Worm (Caenorhabditis elegans): Measurements from ENCODE around the gene phb-2.
A peak's percentile ranks its signal among the peaks of the same experiment; 100 is the strongest.

phb-2 gene

ce11 chrII:6267983-6268382 is 16.8 kb downstream of the phb-2 start, which contains the start of gene F13H8.8:
TSS of gene F13H8.8 (minus strand) at chrII:6268083.
- no peak for TF ChIP-seq ceh-28 (tag; optimal IDR thresholded peaks at IDR 0.05)
- TF ChIP-seq fkh-10 (GFP tag; optimal IDR thresholded peaks at IDR 0.05), result no peak
- no peak for TF ChIP-seq elt-1 (tag; optimal IDR thresholded peaks at IDR 0.05)
- no peak for TF ChIP-seq daf-12 (tag; optimal IDR thresholded peaks at IDR 0.05)
- TF ChIP-seq ztf-11 (tag; optimal IDR thresholded peaks at IDR 0.05), result no peak
- no peak for TF ChIP-seq nhr-12 (tag; optimal IDR thresholded peaks at IDR 0.05)
- no peak for TF ChIP-seq egl-5 (tag; optimal IDR thresholded peaks at IDR 0.05)
- no peak for TF ChIP-seq elt-3 (tag; optimal IDR thresholded peaks at IDR 0.05)
- no peak for TF ChIP-seq nhr-28 (tag; optimal IDR thresholded peaks at IDR 0.05)
- TF ChIP-seq skn-1 (tag; optimal IDR thresholded peaks at IDR 0.05), result no peak

ce11 chrII:6269805-6270414 is 18.7 kb downstream of the phb-2 start, which contains the start of gene F13H8.2:
TSS of gene F13H8.2 (plus strand) at chrII:6270364.
- TF ChIP-seq ama-1 (optimal IDR thresholded peaks at IDR 0.05) (no peak), egl-27 (tag; optimal IDR thresholded peaks at IDR 0.05) (no peak), nhr-43 (tag; optimal IDR thresholded peaks at IDR 0.05; ENCODE audit: poor library complexity, severe bottlenecking) (peak; percentile 71), R02D3.7 (tag; optimal IDR thresholded peaks at IDR 0.05) (peak; percentile 55), pqm-1 (tag; optimal IDR thresholded peaks at IDR 0.05) (no peak), fos-1 (tag; optimal IDR thresholded peaks at IDR 0.05) (no peak), ZK546.5 (tag; optimal IDR thresholded peaks at IDR 0.05) (no peak), nhr-25 (tag; optimal IDR thresholded peaks at IDR 0.05) (peak; percentile 63), fkh-10 (GFP tag; optimal IDR thresholded peaks at IDR 0.05) (no peak), elt-2 (tag; optimal IDR thresholded peaks at IDR 0.05) (peak; percentile 51), lin-39 (tag; optimal IDR thresholded peaks at IDR 0.05) (peak; percentile 39), fkh-2 (tag; optimal IDR thresholded peaks at IDR 0.05) (no peak), lsy-12 (tag; optimal IDR thresholded peaks at IDR 0.05) (peak; percentile 54), nhr-77 (tag; optimal IDR thresholded peaks at IDR 0.05) (no peak), aly-2 (tag; optimal IDR thresholded peaks at IDR 0.05) (no peak), elt-3 (tag; optimal IDR thresholded peaks at IDR 0.05) (no peak), ceh-9 (tag; optimal IDR thresholded peaks at IDR 0.05) (no peak), unc-39 (tag; optimal IDR thresholded peaks at IDR 0.05) (no peak), nhr-76 (tag; optimal IDR thresholded peaks at IDR 0.05) (no peak), lin-15B (tag; optimal IDR thresholded peaks at IDR 0.05) (peak; percentile 72), ztf-11 (tag; optimal IDR thresholded peaks at IDR 0.05) (no peak), nhr-237 (tag; optimal IDR thresholded peaks at IDR 0.05) (no peak), eor-1 (tag; optimal IDR thresholded peaks at IDR 0.05) (no peak), nhr-23 (tag; optimal IDR thresholded peaks at IDR 0.05) (peak; percentile 80), nhr-28 (tag; optimal IDR thresholded peaks at IDR 0.05) (no peak), zag-1 (tag; optimal IDR thresholded peaks at IDR 0.05) (no peak), jun-1 (tag; optimal IDR thresholded peaks at IDR 0.05) (peak; percentile 40), sea-2 (GFP tag; optimal IDR thresholded peaks at IDR 0.05) (no peak), nhr-67 (tag; optimal IDR thresholded peaks at IDR 0.05) (no peak), ztf-4 (tag; optimal IDR thresholded peaks at IDR 0.05) (no peak), snpc-4 (tag; optimal IDR thresholded peaks at IDR 0.05) (peak; percentile 29), elt-1 (tag; optimal IDR thresholded peaks at IDR 0.05) (no peak), nhr-12 (tag; optimal IDR thresholded peaks at IDR 0.05) (no peak), ceh-82 (tag; optimal IDR thresholded peaks at IDR 0.05) (no peak), hmg-11 (tag; optimal IDR thresholded peaks at IDR 0.05) (peak; percentile 59), pha-4 (tag; optimal IDR thresholded peaks at IDR 0.05) (peak; percentile 85), egl-5 (tag; optimal IDR thresholded peaks at IDR 0.05) (peak; percentile 59), mml-1 (tag; optimal IDR thresholded peaks at IDR 0.05) (no peak), tbx-2 (tag; optimal IDR thresholded peaks at IDR 0.05) (peak; percentile 63), mdl-1 (tag; optimal IDR thresholded peaks at IDR 0.05) (no peak), ceh-28 (tag; optimal IDR thresholded peaks at IDR 0.05) (peak; percentile 69), nfya-1 (tag; optimal IDR thresholded peaks at IDR 0.05; ENCODE audit: insufficient read depth) (peak; percentile 85), skn-1 (tag; optimal IDR thresholded peaks at IDR 0.05) (no peak), nhr-11 (tag; optimal IDR thresholded peaks at IDR 0.05) (no peak), unc-62 (GFP tag; optimal IDR thresholded peaks at IDR 0.05) (no peak), ceh-16 (tag; optimal IDR thresholded peaks at IDR 0.05) (no peak), daf-12 (tag; optimal IDR thresholded peaks at IDR 0.05) (no peak)

Measured in whole organism, L3 larva.